Fruit fly (Drosophila melanogaster): ENCODE results near the gene CG34288.
A peak's percentile ranks its signal among the peaks of the same experiment; 100 is the strongest.

CG34288 gene

dm6 chr3R:22402355-22402754 is 44.7 kb downstream of the CG34288 start, which contains the start of gene CG13856:
Gene CG13856, plus strand, starts transcription at chr3R:22402655.
- no peak for TF ChIP-seq CG6276 (GFP tag; optimal IDR thresholded peaks at IDR 0.05)
- TF ChIP-seq Sox102F (GFP tag; optimal IDR thresholded peaks at IDR 0.05) = no peak
- no peak for TF ChIP-seq Met (GFP tag; optimal IDR thresholded peaks at IDR 0.05)
- no peak for TF ChIP-seq CG15336 (GFP tag; IDR thresholded peaks at IDR 0.05)
- TF ChIP-seq Gug (GFP tag; IDR thresholded peaks at IDR 0.05) = no peak
- TF ChIP-seq Sox14 (GFP tag; optimal IDR thresholded peaks at IDR 0.05) = no peak
- no peak for TF ChIP-seq acj6 (GFP tag; optimal IDR thresholded peaks at IDR 0.05)
- TF ChIP-seq CG7368 (GFP tag; optimal IDR thresholded peaks at IDR 0.05) = no peak
- no peak for TF ChIP-seq CG6163 (GFP tag; IDR thresholded peaks at IDR 0.05)
- TF ChIP-seq lz (GFP tag; optimal IDR thresholded peaks at IDR 0.05) = no peak
- no peak for TF ChIP-seq CG10669 (GFP tag; optimal IDR thresholded peaks at IDR 0.05)
- no peak for TF ChIP-seq CG34406 (GFP tag; optimal IDR thresholded peaks at IDR 0.05)
- TF ChIP-seq CG6808 (GFP tag; optimal IDR thresholded peaks at IDR 0.05) = no peak
- TF ChIP-seq CG8632 (GFP tag; optimal IDR thresholded peaks at IDR 0.05) = no peak
- TF ChIP-seq CG11902 (GFP tag; optimal IDR thresholded peaks at IDR 0.05) = no peak
- no peak for TF ChIP-seq CG11762 (GFP tag; optimal IDR thresholded peaks at IDR 0.05; ENCODE audit: insufficient read depth)
- TF ChIP-seq cyc (GFP tag; optimal IDR thresholded peaks at IDR 0.05) = no peak
- TF ChIP-seq CG9139 (GFP tag; optimal IDR thresholded peaks at IDR 0.05) = no peak
- no peak for TF ChIP-seq ss (GFP tag; optimal IDR thresholded peaks at IDR 0.05)
- TF ChIP-seq CG8119 (GFP tag; IDR thresholded peaks at IDR 0.05) = no peak

- TF ChIP-seq CG8319 (GFP tag; optimal IDR thresholded peaks at IDR 0.05) (peak; percentile 1), Smox (GFP tag; optimal IDR thresholded peaks at IDR 0.05) (no peak), CG4318 (GFP tag; optimal IDR thresholded peaks at IDR 0.05) (peak; percentile 53), Hr4 (GFP tag; optimal IDR thresholded peaks at IDR 0.05) (no peak), fd59A (GFP tag; optimal IDR thresholded peaks at IDR 0.05) (no peak), acj6 (GFP tag; optimal IDR thresholded peaks at IDR 0.05) (peak; percentile 48), CG3919 (GFP tag; optimal IDR thresholded peaks at IDR 0.05) (no peak), CG6163 (GFP tag; IDR thresholded peaks at IDR 0.05) (no peak; the same call in none of the 3 replicates), Eip75B (GFP tag; optimal IDR thresholded peaks at IDR 0.05) (no peak), Met (GFP tag; optimal IDR thresholded peaks at IDR 0.05) (no peak), CG8632 (GFP tag; optimal IDR thresholded peaks at IDR 0.05) (no peak), Blimp-1 (GFP tag; optimal IDR thresholded peaks at IDR 0.05) (no peak), dac (GFP tag; optimal IDR thresholded peaks at IDR 0.05) (no peak), Sox15 (GFP tag; optimal IDR thresholded peaks at IDR 0.05) (no peak), svp (GFP tag) (no peak), CG10631 (GFP tag; optimal IDR thresholded peaks at IDR 0.05) (peak; percentile 47), CG8119 (GFP tag; IDR thresholded peaks at IDR 0.05) (peak; percentile 64), topi (GFP tag; optimal IDR thresholded peaks at IDR 0.05) (no peak), CG6276 (GFP tag; optimal IDR thresholded peaks at IDR 0.05) (no peak), net (GFP tag; optimal IDR thresholded peaks at IDR 0.05) (no peak), CG11294 (GFP tag; IDR thresholded peaks at IDR 0.05) (no peak), CG3032 (tag; optimal IDR thresholded peaks at IDR 0.05) (peak; percentile 50), Sox102F (GFP tag; optimal IDR thresholded peaks at IDR 0.05) (no peak), dsx (GFP tag; optimal IDR thresholded peaks at IDR 0.05; ENCODE audit: poor library complexity, severe bottlenecking) (peak; percentile 5), CG15336 (GFP tag; IDR thresholded peaks at IDR 0.05) (peak; percentile 76), esn (GFP tag; optimal IDR thresholded peaks at IDR 0.05) (no peak), CG6808 (GFP tag; optimal IDR thresholded peaks at IDR 0.05) (no peak), CG32006 (GFP tag; optimal IDR thresholded peaks at IDR 0.05) (peak; percentile 76), Ets21C (GFP tag; optimal IDR thresholded peaks at IDR 0.05) (no peak), CG16779 (tag; optimal IDR thresholded peaks at IDR 0.05) (no peak), CG11762 (GFP tag; optimal IDR thresholded peaks at IDR 0.05; ENCODE audit: insufficient read depth) (peak; percentile 7), eg (GFP tag; IDR thresholded peaks at IDR 0.05) (peak; percentile 72), CG11902 (GFP tag; optimal IDR thresholded peaks at IDR 0.05) (no peak), spab (GFP tag; optimal IDR thresholded peaks at IDR 0.05) (no peak), achi (GFP tag; optimal IDR thresholded peaks at IDR 0.05) (peak; percentile 44), CG6854 (GFP tag; optimal IDR thresholded peaks at IDR 0.05) (no peak), Lpt (GFP tag; optimal IDR thresholded peaks at IDR 0.05) (peak; percentile 42), Ets96B (tag; optimal IDR thresholded peaks at IDR 0.05) (peak; percentile 38), CG7368 (GFP tag; optimal IDR thresholded peaks at IDR 0.05) (peak; percentile 8), pdm3 (GFP tag; optimal IDR thresholded peaks at IDR 0.05) (peak; percentile 44), Gug (GFP tag; IDR thresholded peaks at IDR 0.05) (peak; percentile 62; the same call in 1 of the 2 replicates)
Observed at dm6 chr3R:22400246-22400645, 46.8 kb downstream of the CG34288 start.

Data from whole organism, prepupa.